Fruit fly (Drosophila melanogaster): ENCODE data around the gene Rel.

Gene Rel

DNA sequence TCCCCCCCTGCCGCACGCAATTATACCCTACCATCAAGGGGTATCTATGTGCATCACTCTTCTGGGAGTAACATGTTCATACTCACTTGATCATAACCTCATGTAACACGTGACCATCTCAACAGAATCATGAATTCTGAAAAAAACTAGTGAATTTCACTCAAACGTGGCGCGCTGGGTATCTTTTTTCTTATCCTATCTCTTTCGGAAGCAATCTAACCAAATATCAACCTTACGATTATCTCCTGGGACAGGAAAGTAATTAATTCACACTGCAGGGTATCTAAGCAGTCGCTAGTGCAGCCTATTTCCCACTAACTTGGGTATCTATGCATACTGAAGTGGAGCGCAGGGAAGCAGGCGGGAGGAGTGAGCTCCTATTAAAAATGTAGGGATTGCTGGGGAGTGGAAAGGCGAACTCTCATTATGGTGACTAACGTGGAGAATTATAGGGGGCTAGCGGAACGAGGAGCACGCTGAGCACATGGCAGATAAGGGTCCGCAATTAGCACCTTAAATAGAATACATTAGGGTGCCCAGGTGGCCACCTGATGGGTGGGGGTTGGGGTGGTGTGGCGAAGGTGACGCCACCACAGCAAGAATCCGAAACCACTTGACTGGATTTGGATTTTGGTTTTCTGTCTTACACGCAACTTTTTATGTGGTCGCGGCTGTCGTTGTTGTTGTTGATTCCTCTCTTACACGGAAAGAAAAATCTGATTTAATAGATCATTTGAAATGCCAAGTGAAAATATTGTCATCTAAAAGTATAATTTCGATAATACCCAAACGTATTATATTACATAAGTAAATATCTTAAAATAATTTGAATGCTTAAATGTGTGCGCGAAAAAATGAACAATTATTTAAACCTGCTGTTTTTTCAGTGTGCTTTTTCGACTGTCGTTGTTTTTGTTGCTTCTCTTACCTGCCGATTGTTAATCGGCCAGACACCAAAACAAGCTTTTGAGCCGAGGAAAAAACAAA lies 7.6 kb upstream of the Rel start (continued):
- TF ChIP-seq CG17385 (GFP tag; optimal IDR thresholded peaks at IDR 0.05), result peak; percentile 91
- TF ChIP-seq Hr3 (GFP tag; optimal IDR thresholded peaks at IDR 0.05), result peak; percentile 88
- TF ChIP-seq CG18599 (GFP tag; optimal IDR thresholded peaks at IDR 0.05), result peak; percentile 96
- TF ChIP-seq CG10654 (GFP tag; optimal IDR thresholded peaks at IDR 0.05), result peak; percentile 91
- TF ChIP-seq gsb-n (tag; optimal IDR thresholded peaks at IDR 0.05), result peak; percentile 92
- TF ChIP-seq pum (GFP tag; optimal IDR thresholded peaks at IDR 0.05), result peak; percentile 61
- TF ChIP-seq MESR4 (GFP tag; optimal IDR thresholded peaks at IDR 0.05), result peak; percentile 3
- peak; percentile 85 to 92 for TF ChIP-seq dpn (GFP tag; optimal IDR thresholded peaks at IDR 0.05)
- peak; percentile 95 for TF ChIP-seq caup (GFP tag; optimal IDR thresholded peaks at IDR 0.05; ENCODE audit: severe bottlenecking)
- TF ChIP-seq seq (GFP tag; IDR thresholded peaks at IDR 0.05), result no peak
- TF ChIP-seq usp (GFP tag; optimal IDR thresholded peaks at IDR 0.05), result no peak
- peak; percentile 95 for TF ChIP-seq D19B (GFP tag; optimal IDR thresholded peaks at IDR 0.05)
- TF ChIP-seq Sry-β (GFP tag; optimal IDR thresholded peaks at IDR 0.05), result peak; percentile 30
- no peak for TF ChIP-seq CG31224 (GFP tag; IDR thresholded peaks at IDR 0.05)
- TF ChIP-seq CG17802 (tag; optimal IDR thresholded peaks at IDR 0.05), result peak; percentile 81
- TF ChIP-seq Taf1 (GFP tag; IDR thresholded peaks at IDR 0.05), result no peak
- TF ChIP-seq ken (GFP tag; IDR thresholded peaks at IDR 0.05), result no peak
- no peak for TF ChIP-seq rib (GFP tag; IDR thresholded peaks at IDR 0.05)
- TF ChIP-seq CG12744 (GFP tag; optimal IDR thresholded peaks at IDR 0.05), result peak; percentile 73
- TF ChIP-seq CG3995 (GFP tag; optimal IDR thresholded peaks at IDR 0.05), result peak; percentile 62
- peak; percentile 50 for TF ChIP-seq CG16863 (GFP tag; optimal IDR thresholded peaks at IDR 0.05)
- peak; percentile 98 for TF ChIP-seq CG7839 (tag; optimal IDR thresholded peaks at IDR 0.05)
- TF ChIP-seq Lhr (GFP tag; optimal IDR thresholded peaks at IDR 0.05), result peak; percentile 66
- peak; percentile 81 for TF ChIP-seq pb (GFP tag; optimal IDR thresholded peaks at IDR 0.05)
- TF ChIP-seq Ravus (GFP tag; IDR thresholded peaks at IDR 0.05), result no peak
- TF ChIP-seq grau (tag; optimal IDR thresholded peaks at IDR 0.05), result peak; percentile 95
- TF ChIP-seq CG8359 (GFP tag; optimal IDR thresholded peaks at IDR 0.05; ENCODE audit: borderline replicate concordance), result peak; percentile 86
- TF ChIP-seq Usf (GFP tag; optimal IDR thresholded peaks at IDR 0.05), result peak; percentile 80
- TF ChIP-seq Antp (GFP tag; optimal IDR thresholded peaks at IDR 0.05), result peak; percentile 66
- no peak for TF ChIP-seq Drgx (GFP tag; IDR thresholded peaks at IDR 0.05)
- peak; percentile 93 for TF ChIP-seq corto (GFP tag; optimal IDR thresholded peaks at IDR 0.05)
- TF ChIP-seq inv (GFP tag; IDR thresholded peaks at IDR 0.05; ENCODE audit: partially characterized antibody), result no peak
- peak; percentile 87 for TF ChIP-seq Hey (tag; optimal IDR thresholded peaks at IDR 0.05)
- TF ChIP-seq CG10462 (GFP tag; optimal IDR thresholded peaks at IDR 0.05), result peak; percentile 64
- peak; percentile 93 for TF ChIP-seq CG9727 (GFP tag; optimal IDR thresholded peaks at IDR 0.05)
- TF ChIP-seq disco-r (GFP tag; optimal IDR thresholded peaks at IDR 0.05), result peak; percentile 67
- no peak for TF ChIP-seq yki (optimal IDR thresholded peaks at IDR 0.05)
- TF ChIP-seq Bgb (GFP tag; IDR thresholded peaks at IDR 0.05; ENCODE audit: partially characterized antibody), result no peak
- peak; percentile 91 for TF ChIP-seq Ssrp (tag; optimal IDR thresholded peaks at IDR 0.05)
- TF ChIP-seq gce (GFP tag; IDR thresholded peaks at IDR 0.05), result no peak
- TF ChIP-seq Six4 (GFP tag; optimal IDR thresholded peaks at IDR 0.05), result peak; percentile 82
- no peak for TF ChIP-seq Ptx1 (GFP tag; IDR thresholded peaks at IDR 0.05)
- peak; percentile 96 for TF ChIP-seq lbe (GFP tag; optimal IDR thresholded peaks at IDR 0.05)
- TF ChIP-seq oc (tag; optimal IDR thresholded peaks at IDR 0.05), result peak; percentile 94
- TF ChIP-seq CG14014 (GFP tag; IDR thresholded peaks at IDR 0.05), result no peak
- peak; percentile 83 for TF ChIP-seq CG3838 (GFP tag; optimal IDR thresholded peaks at IDR 0.05)
- TF ChIP-seq zen (tag; optimal IDR thresholded peaks at IDR 0.05), result peak; percentile 87
- TF ChIP-seq CG9215 (GFP tag; IDR thresholded peaks at IDR 0.05), result no peak
- TF ChIP-seq E2f1 (GFP tag; IDR thresholded peaks at IDR 0.05), result no peak
